Fruit fly (Drosophila melanogaster): ENCODE results near the gene Rcd-1.

Gene Rcd-1

DNA sequence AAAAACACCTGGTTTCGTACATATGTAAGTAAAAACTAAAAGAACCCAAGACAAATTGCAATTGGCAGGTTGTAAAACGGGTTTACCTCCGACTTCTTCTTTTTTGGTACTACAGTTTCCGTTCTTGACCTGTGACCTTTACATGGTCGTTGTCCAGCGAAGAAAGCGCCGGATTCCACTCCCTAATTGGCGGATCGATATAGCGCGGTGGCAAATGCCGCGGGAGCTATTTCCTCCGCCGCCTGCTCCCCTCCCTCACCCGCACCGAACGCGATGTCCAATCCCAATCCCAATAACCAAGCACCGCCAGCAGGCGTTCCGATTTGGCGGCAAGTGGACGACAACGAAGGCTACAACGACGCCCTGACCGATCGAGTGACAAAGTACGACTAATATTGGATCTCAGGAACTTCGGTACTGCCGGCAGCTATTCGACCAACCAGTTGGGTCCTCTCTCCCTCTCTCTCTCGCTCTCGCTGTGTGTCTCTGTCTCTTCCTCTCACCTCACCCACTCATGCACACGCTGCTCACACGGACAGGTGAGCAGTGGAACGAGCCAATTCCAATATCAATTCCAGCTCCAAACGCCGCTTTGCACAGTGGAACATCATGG, 24.1 kb downstream of the Rcd-1 start:
- TF ChIP-seq dl (GFP tag; optimal IDR thresholded peaks at IDR 0.05; ENCODE audit: insufficient read depth in 1 of 2, partially characterized antibody in 2 of 2) (peak in 1 of 2 experiments; percentile 74), Dif (GFP tag; optimal IDR thresholded peaks at IDR 0.05; ENCODE audit: partially characterized antibody) (peak; percentile 90), brk (GFP tag; optimal IDR thresholded peaks at IDR 0.05) (no peak), Vsx2 (GFP tag; optimal IDR thresholded peaks at IDR 0.05; ENCODE audit: partially characterized antibody) (peak; percentile 85), Rel (GFP tag; optimal IDR thresholded peaks at IDR 0.05) (no peak), Rel (tag; optimal IDR thresholded peaks at IDR 0.05) (no peak), Hr83 (GFP tag; optimal IDR thresholded peaks at IDR 0.05; ENCODE audit: poor library complexity, severe bottlenecking) (peak; percentile 53)

DNA sequence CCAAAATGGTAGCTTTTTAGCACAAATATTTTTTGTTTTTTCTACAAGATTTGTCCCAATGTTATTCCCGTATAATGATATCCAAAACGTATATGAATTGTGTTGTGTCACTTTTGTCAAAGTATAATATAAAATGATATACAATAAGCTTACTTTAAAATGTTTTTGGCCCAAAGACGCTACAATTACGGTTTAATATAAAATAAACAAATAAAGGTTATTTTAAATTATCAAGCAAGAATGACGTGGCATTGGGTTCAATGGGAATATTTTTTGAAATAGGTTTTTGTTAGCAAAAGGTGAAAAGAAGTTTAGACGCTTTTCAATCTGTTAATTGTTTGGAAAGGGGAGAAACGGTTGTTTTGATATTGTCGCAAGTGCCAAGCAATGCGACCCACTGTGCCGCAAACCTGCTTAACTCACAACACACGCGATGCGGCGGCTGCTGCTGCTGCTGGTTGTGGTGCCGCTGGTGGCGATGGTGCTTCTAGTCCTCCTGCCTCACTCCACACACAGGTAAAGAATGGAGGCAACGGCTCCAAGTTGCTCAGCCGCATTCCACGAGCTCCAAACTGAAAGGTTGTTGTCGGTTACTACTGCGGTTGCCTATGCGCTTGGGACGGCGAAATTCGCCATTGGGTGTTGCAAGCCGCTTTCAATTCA, 24.8 kb downstream of the Rcd-1 start:
- TF ChIP-seq ey (GFP tag; optimal IDR thresholded peaks at IDR 0.05) (peak; percentile 39), psq (GFP tag; optimal IDR thresholded peaks at IDR 0.05) (peak; percentile 37), fru (GFP tag; optimal IDR thresholded peaks at IDR 0.05) (peak; percentile 37), Dfd (GFP tag; optimal IDR thresholded peaks at IDR 0.05) (no peak), lola (GFP tag; optimal IDR thresholded peaks at IDR 0.05) (no peak), Sp1 (GFP tag; optimal IDR thresholded peaks at IDR 0.05) (peak; percentile 68), rgr (GFP tag; optimal IDR thresholded peaks at IDR 0.05) (peak; percentile 14), HLH106 (tag; optimal IDR thresholded peaks at IDR 0.05) (peak; percentile 64), Jra (GFP tag; optimal IDR thresholded peaks at IDR 0.05) (no peak), woc (GFP tag; optimal IDR thresholded peaks at IDR 0.05) (peak; percentile 79), Dif (GFP tag; optimal IDR thresholded peaks at IDR 0.05; ENCODE audit: partially characterized antibody) (no peak), CrebA (GFP tag; optimal IDR thresholded peaks at IDR 0.05; ENCODE audit: borderline replicate concordance) (no peak), dl (GFP tag; optimal IDR thresholded peaks at IDR 0.05; ENCODE audit: insufficient read depth in 1 of 2, partially characterized antibody in 2 of 2) (peak in 1 of 2 experiments; percentile 33), OdsH (GFP tag; optimal IDR thresholded peaks at IDR 0.05) (peak; percentile 16), sv (GFP tag; optimal IDR thresholded peaks at IDR 0.05) (no peak), h (GFP tag; optimal IDR thresholded peaks at IDR 0.05) (peak; percentile 6), GATAd (GFP tag; optimal IDR thresholded peaks at IDR 0.05) (no peak), CG32264 (GFP tag; optimal IDR thresholded peaks at IDR 0.05) (no peak), Hr78 (GFP tag; optimal IDR thresholded peaks at IDR 0.05) (no peak), dsf (GFP tag; optimal IDR thresholded peaks at IDR 0.05; ENCODE audit: borderline replicate concordance) (no peak), foxo (GFP tag; optimal IDR thresholded peaks at IDR 0.05) (peak in 1 of 2 experiments; percentile 45), Hr83 (GFP tag; optimal IDR thresholded peaks at IDR 0.05; ENCODE audit: poor library complexity, severe bottlenecking) (peak; percentile 3), br (GFP tag; optimal IDR thresholded peaks at IDR 0.05) (peak; percentile 34), Hnf4 (GFP tag; optimal IDR thresholded peaks at IDR 0.05) (no peak), CG9705 (GFP tag; optimal IDR thresholded peaks at IDR 0.05) (peak; percentile 5)

DNA sequence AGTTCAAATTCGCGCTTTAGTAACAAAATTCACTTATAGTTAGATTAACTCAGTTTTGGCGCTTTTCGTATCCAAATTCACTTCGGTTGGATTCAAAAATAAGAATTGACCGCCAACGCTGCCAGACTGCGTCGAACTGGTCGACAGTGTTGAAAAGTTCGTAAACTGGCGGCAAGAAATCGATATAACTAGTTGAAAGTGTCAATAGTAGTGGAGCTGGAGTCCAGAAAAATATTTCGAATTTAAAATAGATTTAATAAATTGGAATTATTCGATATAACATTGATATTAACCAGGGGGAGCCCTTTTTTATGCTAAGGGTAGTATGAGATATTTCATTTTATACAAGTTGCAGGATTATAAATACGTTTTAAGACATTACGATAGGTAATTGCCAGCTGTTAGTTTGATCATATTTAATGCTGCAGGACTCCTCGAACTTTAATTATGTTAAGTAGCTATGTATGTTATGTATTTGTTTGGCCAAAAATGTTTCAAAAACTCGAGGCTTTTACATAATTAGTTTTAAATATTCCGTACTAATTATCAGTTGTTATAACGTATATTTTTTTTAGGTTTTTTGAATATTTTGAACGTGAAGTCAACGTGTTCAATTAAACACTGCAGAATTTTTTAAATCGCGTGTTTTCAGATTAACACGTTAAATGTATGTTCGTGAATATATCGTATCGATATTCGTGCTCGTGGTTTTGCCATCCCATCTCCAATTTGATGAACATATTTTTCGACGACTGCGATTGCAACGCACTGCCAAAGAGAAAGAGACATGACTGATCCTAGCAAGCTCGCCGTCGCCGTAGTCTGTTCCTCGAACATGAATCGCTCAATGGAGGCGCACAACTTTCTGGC, 25.5 kb downstream of the Rcd-1 start, which contains the start of the genes CG14223 and Ssu72:
Gene CG14223, minus strand, starts transcription at position 113 of the 870 bp plus-strand sequence.
Gene Ssu72, plus strand, starts transcription at position 703 of the 870 bp plus-strand sequence.
- TF ChIP-seq h (GFP tag; optimal IDR thresholded peaks at IDR 0.05) (no peak), Hnf4 (GFP tag; optimal IDR thresholded peaks at IDR 0.05) (peak; percentile 15), Hr78 (GFP tag; optimal IDR thresholded peaks at IDR 0.05) (no peak), woc (GFP tag; optimal IDR thresholded peaks at IDR 0.05) (peak; percentile 6)

DNA sequence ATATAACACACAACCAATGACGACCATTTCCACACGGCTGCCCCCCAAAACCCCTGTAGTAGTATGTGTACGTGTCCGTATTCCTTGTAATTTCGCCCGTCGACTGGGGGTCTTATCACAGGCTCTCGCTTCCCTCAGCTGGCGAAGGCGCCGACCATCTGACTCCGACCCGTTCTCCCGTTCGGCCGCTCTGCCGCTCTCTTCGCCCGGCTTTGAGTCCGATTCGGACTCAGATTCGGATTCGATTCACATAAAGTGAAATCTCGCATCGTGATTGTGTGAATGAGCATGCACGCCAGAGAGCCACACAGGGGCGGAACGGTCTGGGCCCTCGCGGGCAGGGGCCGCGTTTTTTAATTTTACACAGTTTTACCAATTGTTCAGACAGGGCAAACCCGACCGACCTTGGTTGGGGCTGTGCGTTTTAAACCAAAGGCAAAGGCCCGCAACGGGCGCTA, 27.1 kb downstream of the Rcd-1 start:
- TF ChIP-seq Jra (GFP tag; optimal IDR thresholded peaks at IDR 0.05), result no peak
- TF ChIP-seq jim (GFP tag; optimal IDR thresholded peaks at IDR 0.05), result no peak
- no peak for TF ChIP-seq tai (GFP tag; optimal IDR thresholded peaks at IDR 0.05)
- TF ChIP-seq pan (optimal IDR thresholded peaks at IDR 0.05), result no peak
- no peak for TF ChIP-seq usp (GFP tag; optimal IDR thresholded peaks at IDR 0.05)
- peak; percentile 34 for TF ChIP-seq rgr (GFP tag; optimal IDR thresholded peaks at IDR 0.05)
- TF ChIP-seq Hr83 (GFP tag; optimal IDR thresholded peaks at IDR 0.05; ENCODE audit: poor library complexity, severe bottlenecking), result no peak
- TF ChIP-seq Vsx2 (GFP tag; optimal IDR thresholded peaks at IDR 0.05; ENCODE audit: partially characterized antibody), result no peak
- TF ChIP-seq woc (GFP tag; optimal IDR thresholded peaks at IDR 0.05), result peak; percentile 53
- TF ChIP-seq h (GFP tag; optimal IDR thresholded peaks at IDR 0.05), result peak; percentile 32
- peak; percentile 25 for TF ChIP-seq ey (GFP tag; optimal IDR thresholded peaks at IDR 0.05)
- peak; percentile 23 for TF ChIP-seq br (GFP tag; optimal IDR thresholded peaks at IDR 0.05)
- TF ChIP-seq fru (GFP tag; optimal IDR thresholded peaks at IDR 0.05), result peak; percentile 37
- TF ChIP-seq brk (GFP tag; optimal IDR thresholded peaks at IDR 0.05), result no peak
- TF ChIP-seq N (GFP tag; optimal IDR thresholded peaks at IDR 0.05), result no peak
- TF ChIP-seq sage (GFP tag; optimal IDR thresholded peaks at IDR 0.05), result no peak
- peak; percentile 48 for TF ChIP-seq Dif (GFP tag; optimal IDR thresholded peaks at IDR 0.05; ENCODE audit: partially characterized antibody)
- peak; percentile 20 for TF ChIP-seq dmrt93B (GFP tag; optimal IDR thresholded peaks at IDR 0.05)
- TF ChIP-seq CrebA (GFP tag; optimal IDR thresholded peaks at IDR 0.05; ENCODE audit: borderline replicate concordance), result no peak
- TF ChIP-seq OdsH (GFP tag; optimal IDR thresholded peaks at IDR 0.05), result no peak
- TF ChIP-seq Hnf4 (GFP tag; optimal IDR thresholded peaks at IDR 0.05), result no peak
- TF ChIP-seq Dfd (GFP tag; optimal IDR thresholded peaks at IDR 0.05), result no peak
- TF ChIP-seq Rel (GFP tag; optimal IDR thresholded peaks at IDR 0.05), result no peak
- TF ChIP-seq Rel (tag; optimal IDR thresholded peaks at IDR 0.05), result peak; percentile 30
- no peak for TF ChIP-seq sv (GFP tag; optimal IDR thresholded peaks at IDR 0.05)
- no peak for TF ChIP-seq GATAd (GFP tag; optimal IDR thresholded peaks at IDR 0.05)
- TF ChIP-seq CG32264 (GFP tag; optimal IDR thresholded peaks at IDR 0.05), result no peak

Data from whole organism, wandering third instar larva.